Fruit fly (Drosophila melanogaster) whole organism, embryonic: Measurements from ENCODE around the gene Jhbp14.

ENCODE experiments used
- Adf1 ChIP-seq: fragments of 200-800 bp; sonication (Bioruptor generic); IDR thresholded peaks from 2 replicates; pipeline ENCODE4 v1.3.6; 2022; ENCODE audit warnings: missing biosample characterization, missing genetic modification characterization
- Atf-2 ChIP-seq: fragments of 200-800 bp; sonication (Bioruptor generic); optimal IDR thresholded peaks from 2 replicates; lab custom pipeline; 2016; ENCODE audit warnings: missing biosample characterization, missing genetic modification characterization
- Awh ChIP-seq: fragments of 200-800 bp; sonication (Bioruptor generic); IDR thresholded peaks from 2 replicates; pipeline ENCODE4, ENCODE4 v1.3.6; 2022; ENCODE audit warnings: missing biosample characterization, missing genetic modification characterization
- BEAF-32 ChIP-seq: fragments of 200-800 bp; sonication (Bioruptor generic); optimal IDR thresholded peaks from 3 replicates; lab custom pipeline; 2017; ENCODE audit warnings: missing biosample characterization, missing genetic modification characterization, mild to moderate bottlenecking, moderate library complexity, missing genetic modification reagents
- Bteb2 ChIP-seq: fragments of 200-800 bp; sonication (Bioruptor generic); optimal IDR thresholded peaks from 2 replicates; lab custom pipeline; 2016; ENCODE audit warnings: missing biosample characterization, missing genetic modification characterization
- CG10147 ChIP-seq: fragments of 200-800 bp; sonication (Bioruptor generic); optimal IDR thresholded peaks from 2 replicates; lab custom pipeline; 2019; ENCODE audit warnings: missing biosample characterization, mild to moderate bottlenecking, missing genetic modification characterization, moderate library complexity
- CG1024 ChIP-seq: fragments of 200-800 bp; sonication (Bioruptor generic); IDR thresholded peaks from 2 replicates; pipeline ENCODE4 v1.3.6; 2022; ENCODE audit warnings: missing biosample characterization, missing genetic modification characterization
- CG11398 ChIP-seq: fragments of 200-800 bp; sonication (Bioruptor generic); optimal IDR thresholded peaks from 2 replicates; lab custom pipeline; 2016; ENCODE audit warnings: missing biosample characterization, missing genetic modification characterization
- CG12104 ChIP-seq: fragments of 200-800 bp; sonication (Bioruptor generic); optimal IDR thresholded peaks from 3 replicates; lab custom pipeline; 2016; ENCODE audit warnings: missing biosample characterization, missing genetic modification characterization
- CG13287 ChIP-seq: fragments of 200-800 bp; sonication (Bioruptor generic); IDR thresholded peaks from 2 replicates; pipeline ENCODE4 v1.3.6; 2022; ENCODE audit warnings: missing biosample characterization, missing genetic modification characterization; ENCODE audit not compliant: partially characterized antibody
- CG14014 ChIP-seq: fragments of 200-800 bp; sonication (Bioruptor generic); IDR thresholded peaks from 2 replicates; pipeline ENCODE4 v1.3.6; 2022; ENCODE audit warnings: missing biosample characterization, missing genetic modification characterization
- CG14441 ChIP-seq: fragments of 200-800 bp; sonication (Bioruptor generic); IDR thresholded peaks from 2 replicates; pipeline ENCODE4 v1.3.6; 2022; ENCODE audit warnings: missing biosample characterization, missing genetic modification characterization
- CG14710 ChIP-seq: fragments of 200-800 bp; sonication (Bioruptor generic); optimal IDR thresholded peaks from 3 replicates; lab custom pipeline; 2019; ENCODE audit warnings: missing biosample characterization, mild to moderate bottlenecking, missing genetic modification characterization, moderate library complexity
- CG15696 ChIP-seq: fragments of 200-800 bp; sonication (Bioruptor generic); optimal IDR thresholded peaks from 2 replicates; lab custom pipeline; 2019; ENCODE audit warnings: missing biosample characterization, mild to moderate bottlenecking, missing genetic modification characterization, moderate library complexity
- CG17568 ChIP-seq: fragments of 200-800 bp; sonication (Bioruptor generic); optimal IDR thresholded peaks from 2 replicates; lab custom pipeline; 2018; ENCODE audit warnings: missing biosample characterization, mild to moderate bottlenecking, missing genetic modification characterization, moderate library complexity
- CG17802 ChIP-seq: fragments of 200-800 bp; sonication (Bioruptor generic); optimal IDR thresholded peaks from 2 replicates; lab custom pipeline; 2018; ENCODE audit warnings: missing biosample characterization, mild to moderate bottlenecking, missing genetic modification characterization, moderate library complexity
- CG2116 ChIP-seq: fragments of 200-800 bp; sonication (Bioruptor generic); optimal IDR thresholded peaks from 3 replicates; lab custom pipeline; 2018; ENCODE audit warnings: missing biosample characterization, mild to moderate bottlenecking, missing genetic modification characterization
- CG2202 ChIP-seq: fragments of 200-800 bp; sonication (Bioruptor generic); optimal IDR thresholded peaks from 2 replicates; lab custom pipeline; 2018; ENCODE audit warnings: missing biosample characterization, mild to moderate bottlenecking, missing genetic modification characterization
- CG30403 ChIP-seq: fragments of 200-800 bp; sonication (Bioruptor generic); optimal IDR thresholded peaks from 3 replicates; lab custom pipeline; 2016; ENCODE audit warnings: missing biosample characterization, missing genetic modification characterization
- CG31441 ChIP-seq: fragments of 200-800 bp; sonication (Bioruptor generic); IDR thresholded peaks from 2 replicates; pipeline ENCODE4 v1.3.6; 2022; ENCODE audit warnings: missing biosample characterization, missing genetic modification characterization
- CG4328 ChIP-seq: fragments of 200-800 bp; sonication (Bioruptor generic); optimal IDR thresholded peaks from 3 replicates; lab custom pipeline; 2017; ENCODE audit warnings: missing biosample characterization, missing genetic modification reagents, missing genetic modification characterization
- CG4617 ChIP-seq: fragments of 200-800 bp; sonication (Bioruptor generic); optimal IDR thresholded peaks from 3 replicates; lab custom pipeline; 2016; ENCODE audit warnings: missing biosample characterization, missing genetic modification characterization, borderline replicate concordance
- D19A ChIP-seq: fragments of 200-800 bp; optimal IDR thresholded peaks from 3 replicates; lab custom pipeline; 2019; ENCODE audit warnings: missing biosample characterization, mild to moderate bottlenecking, missing genetic modification characterization, moderate library complexity
- Dp ChIP-seq: fragments of 200-800 bp; sonication (Bioruptor generic); optimal IDR thresholded peaks from 2 replicates; lab custom pipeline; 2018; ENCODE audit warnings: missing biosample characterization, mild to moderate bottlenecking, missing genetic modification characterization, moderate library complexity
- ERR ChIP-seq: fragments of 200-800 bp; sonication (Bioruptor generic); optimal IDR thresholded peaks from 2 replicates; lab custom pipeline; 2016; ENCODE audit warnings: missing biosample characterization, missing genetic modification characterization
- Fer2 ChIP-seq: fragments of 200-800 bp; sonication (Bioruptor generic); optimal IDR thresholded peaks from 2 replicates; lab custom pipeline; 2018; ENCODE audit warnings: missing biosample characterization, mild to moderate bottlenecking, missing genetic modification characterization, moderate library complexity
- HmgD ChIP-seq: fragments of 200-800 bp; sonication (Bioruptor generic); optimal IDR thresholded peaks from 3 replicates; lab custom pipeline; 2016; ENCODE audit warnings: missing biosample characterization, missing genetic modification characterization
- Hmx ChIP-seq: fragments of 200-800 bp; sonication (Bioruptor generic); optimal IDR thresholded peaks from 2 replicates; lab custom pipeline; 2016; ENCODE audit warnings: missing biosample characterization, missing genetic modification characterization
- NC2α ChIP-seq: fragments of 200-800 bp; sonication (Bioruptor generic); optimal IDR thresholded peaks from 2 replicates; lab custom pipeline; 2016; ENCODE audit warnings: missing biosample characterization, missing genetic modification characterization
- Nf-YB ChIP-seq: fragments of 200-800 bp; sonication (Bioruptor generic); optimal IDR thresholded peaks from 3 replicates; lab custom pipeline; 2019; ENCODE audit warnings: missing biosample characterization, mild to moderate bottlenecking, missing genetic modification characterization, moderate library complexity
- Pdp1 ChIP-seq, 2 experiments: fragments of 200-800 bp; sonication (Bioruptor generic); optimal IDR thresholded peaks; 3 replicates each; lab custom pipeline; 2016; ENCODE audit warnings: missing biosample characterization in 2 of 2, missing genetic modification characterization in 2 of 2, mild to moderate bottlenecking in 1 of 2, moderate library complexity in 1 of 2
- Poxn ChIP-seq: fragments of 200-800 bp; sonication (Bioruptor generic); IDR thresholded peaks from 2 replicates; pipeline ENCODE4 v1.3.6; 2022; ENCODE audit warnings: missing biosample characterization, missing genetic modification characterization
- Rfx ChIP-seq: fragments of 200-800 bp; sonication (Bioruptor generic); IDR thresholded peaks from 2 replicates; pipeline ENCODE4 v1.3.6; 2022; ENCODE audit warnings: missing biosample characterization, missing genetic modification characterization
- Stat92E ChIP-seq, 3 experiments: fragments of >200 bp in 2 of 3; fragments of 200-800 bp in 1 of 3; sonication (Bioruptor generic) in 1 of 3; optimal IDR thresholded peaks; 2 replicates each; lab custom pipeline; 2017 to 2019; ENCODE audit warnings: missing biosample characterization in 3 of 3, missing genetic modification characterization in 3 of 3, mild to moderate bottlenecking in 1 of 3, moderate library complexity in 1 of 3
- ap ChIP-seq: fragments of 200-800 bp; sonication (Bioruptor generic); IDR thresholded peaks from 2 replicates; pipeline ENCODE4 v1.3.6; 2022; ENCODE audit warnings: missing biosample characterization, missing genetic modification characterization
- bcd ChIP-seq: fragments of 200-800 bp; sonication (Bioruptor generic); optimal IDR thresholded peaks from 2 replicates; lab custom pipeline; 2017; ENCODE audit warnings: missing biosample characterization, mild to moderate bottlenecking, missing genetic modification characterization
- bigmax ChIP-seq: fragments of 200-800 bp; sonication (Bioruptor generic); optimal IDR thresholded peaks from 2 replicates; lab custom pipeline; 2018; ENCODE audit warnings: missing biosample characterization, mild to moderate bottlenecking, missing genetic modification characterization
- crc ChIP-seq: fragments of 200-800 bp; sonication (Bioruptor generic); optimal IDR thresholded peaks from 2 replicates; lab custom pipeline; 2016; ENCODE audit warnings: missing biosample characterization, missing genetic modification characterization
- fu2 ChIP-seq: fragments of 200-800 bp; sonication (Bioruptor generic); optimal IDR thresholded peaks from 2 replicates; lab custom pipeline; 2016; ENCODE audit warnings: missing biosample characterization, missing genetic modification characterization
- gem ChIP-seq: fragments of 200-800 bp; sonication (Bioruptor generic); optimal IDR thresholded peaks from 2 replicates; lab custom pipeline; 2019; ENCODE audit warnings: missing biosample characterization, mild to moderate bottlenecking, missing genetic modification characterization, moderate library complexity
- inv ChIP-seq: fragments of 200-800 bp; sonication (Bioruptor generic); IDR thresholded peaks from 2 replicates; pipeline ENCODE4 v1.3.6; 2022; ENCODE audit warnings: missing biosample characterization, missing genetic modification characterization; ENCODE audit not compliant: partially characterized antibody
- mam ChIP-seq: fragments of 200-800 bp; sonication (Bioruptor generic); optimal IDR thresholded peaks from 3 replicates; lab custom pipeline; 2016; ENCODE audit warnings: missing biosample characterization, missing genetic modification characterization
- nau ChIP-seq: fragments of 200-800 bp; sonication (Bioruptor generic); optimal IDR thresholded peaks from 3 replicates; lab custom pipeline; 2017; ENCODE audit warnings: missing biosample characterization, mild to moderate bottlenecking, missing genetic modification characterization, missing genetic modification reagents
- otp ChIP-seq: fragments of 200-800 bp; sonication (Bioruptor generic); IDR thresholded peaks from 3 replicates; pipeline ENCODE4, ENCODE4 v1.3.6; 2022; ENCODE audit warnings: missing biosample characterization, missing genetic modification characterization
- pum ChIP-seq: fragments of 200-800 bp; sonication (Bioruptor generic); optimal IDR thresholded peaks from 2 replicates; lab custom pipeline; 2016; ENCODE audit warnings: missing biosample characterization, missing genetic modification characterization
- repo ChIP-seq: fragments of 200-800 bp; sonication (Bioruptor generic); optimal IDR thresholded peaks from 2 replicates; lab custom pipeline; 2016; ENCODE audit warnings: missing biosample characterization, missing genetic modification characterization
- rib ChIP-seq: fragments of 200-800 bp; sonication (Bioruptor generic); IDR thresholded peaks from 2 replicates; pipeline ENCODE4 v1.3.6; 2022; ENCODE audit warnings: missing biosample characterization, missing genetic modification characterization
- ro ChIP-seq: fragments of 200-800 bp; sonication (Bioruptor generic); IDR thresholded peaks from 2 replicates; pipeline ENCODE4 v1.3.6; 2022; ENCODE audit warnings: missing biosample characterization, missing genetic modification characterization
- sisA ChIP-seq: fragments of 200-800 bp; sonication (Bioruptor generic); IDR thresholded peaks from 2 replicates; pipeline ENCODE4 v1.3.6; 2022; ENCODE audit warnings: missing biosample characterization, missing genetic modification characterization
- sna ChIP-seq: fragments of 200-800 bp; sonication (Bioruptor generic); IDR thresholded peaks from 2 replicates; pipeline ENCODE4 v1.3.6; 2022; ENCODE audit warnings: missing biosample characterization, missing genetic modification characterization; ENCODE audit not compliant: partially characterized antibody
- usp ChIP-seq: fragments of >200 bp; optimal IDR thresholded peaks from 2 replicates; lab custom pipeline; 2017; ENCODE audit warnings: missing biosample characterization, missing genetic modification characterization

Gene Jhbp14

dm6 chr2L:13286456-13286855 lies 50.2 kb downstream of the Jhbp14 start, which contains the start of the genes Drep4 and Uvrag (continued):
- TF ChIP-seq ro (GFP tag; lab: Robert Waterston, UW) (no peak), CG17568 (no peak), bigmax (GFP tag; lab: Kevin White, UChicago) (no peak), Nf-YB (GFP tag; lab: Kevin White, UChicago) (no peak), sna (GFP tag; lab: Robert Waterston, UW) (no peak), Dp (GFP tag; lab: Kevin White, UChicago) (no peak), crc (GFP tag; lab: Kevin White, UChicago) (no peak), CG14710 (tag; lab: Kevin White, UChicago) (peak; percentile 73), sisA (no peak), CG17802 (tag; lab: Kevin White, UChicago) (no peak), Fer2 (tag; lab: Kevin White, UChicago) (peak; percentile 62), CG30403 (GFP tag; lab: Kevin White, UChicago) (peak; percentile 85), CG11398 (GFP tag; lab: Kevin White, UChicago) (no peak), Rfx (peak; percentile 78), D19A (tag; lab: Kevin White, UChicago) (peak; percentile 56), pum (GFP tag; lab: Kevin White, UChicago) (no peak), HmgD (GFP tag; lab: Kevin White, UChicago) (no peak), CG14441 (GFP tag; lab: Robert Waterston, UW) (no peak; the same call in 1 of the 2 replicates), fu2 (GFP tag; lab: Kevin White, UChicago) (no peak), CG15696 (tag; lab: Kevin White, UChicago) (peak; percentile 76), CG13287 (GFP tag; lab: Robert Waterston, UW) (no peak), CG4617 (GFP tag; lab: Kevin White, UChicago) (peak; percentile 49), rib (no peak), CG2116 (peak; percentile 57), BEAF-32 (GFP tag; lab: Kevin White, UChicago) (peak; percentile 33), CG31441 (GFP tag; lab: Robert Waterston, UW) (no peak), inv (GFP tag; lab: Robert Waterston, UW) (no peak), ERR (GFP tag; lab: Kevin White, UChicago) (no peak), CG2202 (tag; lab: Kevin White, UChicago) (no peak), Stat92E (GFP tag; optimal IDR thresholded peaks at IDR 0.05; lab: Kevin White, UChicago) (no peak), Atf-2 (GFP tag; lab: Kevin White, UChicago) (no peak), repo (no peak), NC2α (GFP tag; lab: Kevin White, UChicago) (no peak), nau (GFP tag; lab: Kevin White, UChicago) (no peak), Bteb2 (GFP tag; lab: Kevin White, UChicago) (no peak), Pdp1 (GFP tag; optimal IDR thresholded peaks at IDR 0.05; lab: Kevin White, UChicago) (no peak), Poxn (GFP tag; lab: Robert Waterston, UW) (peak; percentile 3; the same call in 1 of the 2 replicates), ap (no peak), bcd (GFP tag; lab: Kevin White, UChicago) (no peak), mam (peak; percentile 16), otp (GFP tag; lab: Robert Waterston, UW) (no peak), CG4328 (GFP tag; lab: Kevin White, UChicago) (peak; percentile 55), CG12104 (GFP tag; lab: Kevin White, UChicago) (peak; percentile 51), Adf1 (GFP tag; lab: Robert Waterston, UW) (no peak; the same call in 1 of the 2 replicates), Awh (GFP tag; lab: Robert Waterston, UW) (no peak), gem (tag; lab: Kevin White, UChicago) (peak; percentile 86), CG14014 (GFP tag; lab: Robert Waterston, UW) (no peak), usp (GFP tag; lab: Kevin White, UChicago) (no peak), CG1024 (GFP tag; lab: Robert Waterston, UW) (no peak), CG10147 (no peak), Hmx (GFP tag; lab: Kevin White, UChicago) (no peak)
